Worm (Caenorhabditis elegans) whole organism, young adult: ENCODE data around the gene F38A6.5.

Experiments used
- F52B5.7 ChIP-seq: sonication (generic microtip); optimal IDR thresholded peaks from 2 replicates; lab custom pipeline; 2016; ENCODE audit warnings: mild to moderate bottlenecking, missing genetic modification characterization, missing compliant biosample characterization
- F57A8.1 ChIP-seq: fragments of 200-800 bp; sonication (Bioruptor generic); optimal IDR thresholded peaks from 2 replicates; lab custom pipeline; 2018; ENCODE audit warnings: mild to moderate bottlenecking, missing genetic modification characterization, moderate library complexity, missing compliant biosample characterization
- Y67H2A.10 ChIP-seq: fragments of 200-800 bp; sonication (Bioruptor generic); conservative IDR thresholded peaks from 2 replicates; pipeline ENCODE4 v1.3.6; 2022; ENCODE audit warnings: missing genetic modification reagents, missing genetic modification characterization, missing compliant biosample characterization
- aptf-3 ChIP-seq: fragments of 200-800 bp; sonication (Bioruptor generic); IDR thresholded peaks from 2 replicates; pipeline ENCODE4 v1.3.6; 2022; ENCODE audit warnings: missing genetic modification characterization, missing compliant biosample characterization
- egl-18 ChIP-seq: fragments of 200-800 bp; sonication (Bioruptor generic); IDR thresholded peaks from 2 replicates; pipeline ENCODE4 v1.3.6; 2022; ENCODE audit warnings: missing genetic modification reagents, missing genetic modification characterization, missing compliant biosample characterization
- hlh-12 ChIP-seq: sonication (generic microtip); optimal IDR thresholded peaks from 2 replicates; lab custom pipeline; 2016; ENCODE audit warnings: missing genetic modification characterization, missing compliant biosample characterization
- let-526 ChIP-seq: fragments of 200-800 bp; sonication (Bioruptor generic); IDR thresholded peaks from 2 replicates; pipeline ENCODE4 v1.3.6; 2022; ENCODE audit warnings: missing genetic modification reagents, missing genetic modification characterization, missing compliant biosample characterization
- unc-130 ChIP-seq: sonication (generic microtip); optimal IDR thresholded peaks from 2 replicates; lab custom pipeline; 2016; ENCODE audit warnings: missing genetic modification reagents, missing genetic modification characterization, missing compliant biosample characterization
- unc-62 ChIP-seq: fragments of 150-350 bp; optimal IDR thresholded peaks from 2 replicates; lab custom pipeline; 2014; ENCODE audit warnings: missing biosample characterization, missing genetic modification reagents, missing genetic modification characterization
- zfh-2 ChIP-seq: fragments of 200-800 bp; sonication (Bioruptor generic); conservative IDR thresholded peaks from 2 replicates; pipeline ENCODE4 v1.3.6; 2022; ENCODE audit warnings: missing genetic modification reagents, missing genetic modification characterization, missing compliant biosample characterization

- TF ChIP-seq hlh-12 (tag; lab: Kevin White, UChicago) (no peak), aptf-3 (GFP tag; lab: Robert Waterston, UW) (0 out of 2 replicates have a peak, but pooled peaks have one; percentile 67), Y67H2A.10 (GFP tag; lab: Robert Waterston, UW) (no peak), F57A8.1 (GFP tag; lab: Kevin White, UChicago) (no peak), egl-18 (GFP tag; lab: Robert Waterston, UW) (no peak), unc-130 (GFP tag; lab: Kevin White, UChicago) (no peak), let-526 (GFP tag; lab: Robert Waterston, UW) (no peak), zfh-2 (peak; percentile 97), unc-62 (GFP tag; lab: Kevin White, UChicago) (no peak), F52B5.7 (no peak)
These were observed 20.2 kb upstream of the F38A6.5 start for ce11 chrV:20793761-20794160.
